Worm (Caenorhabditis elegans) whole organism, L2 larva: ENCODE results near the gene nhr-255.

ENCODE experiments used
- aly-2 ChIP-seq: fragments of 150-350 bp; optimal IDR thresholded peaks from 2 replicates; lab custom pipeline; 2014; ENCODE audit warnings: missing biosample characterization, missing genetic modification characterization
- ama-1 ChIP-seq: fragments of 150-350 bp; optimal IDR thresholded peaks from 2 replicates; lab custom pipeline; 2018; ENCODE audit warnings: inconsistent platforms
- elt-1 ChIP-seq: fragments of 150-350 bp; optimal IDR thresholded peaks from 2 replicates; lab custom pipeline; 2014; ENCODE audit warnings: missing biosample characterization, missing genetic modification characterization
- lin-13 ChIP-seq: fragments of 150-350 bp; optimal IDR thresholded peaks from 2 replicates; lab custom pipeline; 2014; ENCODE audit warnings: missing biosample characterization, missing genetic modification reagents, missing genetic modification characterization
- nhr-10 ChIP-seq: sonication (generic microtip); optimal IDR thresholded peaks from 2 replicates; lab custom pipeline; 2017; ENCODE audit warnings: missing biosample characterization, missing genetic modification characterization
- nhr-12 ChIP-seq: fragments of 150-350 bp; optimal IDR thresholded peaks from 2 replicates; lab custom pipeline; 2014; ENCODE audit warnings: missing biosample characterization, missing genetic modification characterization
- unc-39 ChIP-seq: fragments of 150-350 bp; optimal IDR thresholded peaks from 2 replicates; lab custom pipeline; 2014; ENCODE audit warnings: missing biosample characterization, missing genetic modification characterization
- unc-62 ChIP-seq: fragments of 150-350 bp; optimal IDR thresholded peaks from 2 replicates; lab custom pipeline; 2014; ENCODE audit warnings: missing biosample characterization, missing genetic modification reagents, missing genetic modification characterization

DNA sequence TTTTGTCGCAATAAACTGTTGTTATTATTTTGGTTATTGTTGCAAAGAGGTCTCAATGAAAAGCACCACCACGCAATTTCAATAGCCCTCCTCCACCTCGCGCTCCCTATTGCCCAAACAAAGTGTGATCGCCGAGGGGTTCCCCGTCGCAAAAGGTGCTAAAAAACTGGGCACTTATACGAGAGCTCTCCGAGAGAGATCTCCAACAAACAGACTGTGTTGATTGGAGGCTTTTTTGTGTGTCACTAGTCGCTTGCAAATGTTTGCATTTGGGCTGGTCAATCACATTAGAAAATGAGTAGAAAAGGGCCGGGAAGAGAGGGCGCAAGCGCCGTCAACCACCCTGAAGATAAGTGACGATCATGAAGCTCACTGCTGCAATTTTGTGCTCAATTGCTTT is 46.0 kb upstream of the nhr-255 start, which contains the start of gene ZK662.2:
- TF ChIP-seq elt-1 (tag; lab: Kevin White, UChicago) (no peak), aly-2 (tag; lab: Kevin White, UChicago) (no peak), nhr-12 (no peak), lin-13 (no peak), unc-39 (tag; lab: Kevin White, UChicago) (no peak), ama-1 (lab: Kevin White, UChicago) (no peak), unc-62 (GFP tag; lab: Kevin White, UChicago) (no peak), nhr-10 (no peak)
